Fruit fly (Drosophila melanogaster) whole organism: ENCODE measurements around the gene Osi22.

Experiments
- CG8478 ChIP-seq: fragments of >200 bp; optimal IDR thresholded peaks from 2 replicates; lab custom pipeline; 2018; ENCODE audit warnings: inconsistent platforms
- Dll ChIP-seq: fragments of >200 bp; optimal IDR thresholded peaks from 2 replicates; lab custom pipeline; 2017
- EcR ChIP-seq, 2 experiments: fragments of >200 bp; optimal IDR thresholded peaks; 2 replicates each; lab custom pipeline; 2017; ENCODE audit warnings: missing biosample characterization in 2 of 2, missing genetic modification characterization in 2 of 2, missing genetic modification reagents in 2 of 2
- pan ChIP-seq: fragments of >200 bp; optimal IDR thresholded peaks from 2 replicates; lab custom pipeline; 2017
- psq ChIP-seq: fragments of >200 bp; optimal IDR thresholded peaks from 2 replicates; lab custom pipeline; 2017
- usp ChIP-seq: fragments of >200 bp; optimal IDR thresholded peaks from 2 replicates; lab custom pipeline; 2017; ENCODE audit warnings: missing biosample characterization, missing genetic modification characterization, mixed read lengths

- TF ChIP-seq EcR (GFP tag; optimal IDR thresholded peaks at IDR 0.05; lab: Kevin White, UChicago) (no peak), pan (lab: Kevin White, UChicago) (no peak), CG8478 (lab: Kevin White, UChicago) (no peak), usp (GFP tag; lab: Kevin White, UChicago) (no peak), Dll (no peak), psq (lab: Kevin White, UChicago) (no peak)
These were observed 5.3 kb upstream of the Osi22 start for dm6 chr3R:13285110-13285509.
